Worm (Caenorhabditis elegans): ENCODE measurements around the gene srz-95.

The srz-95 gene

ce11 chrV:16987783-16988182 is 4.1 kb upstream of the srz-95 start:
- no peak for TF ChIP-seq dao-5 (tag; optimal IDR thresholded peaks at IDR 0.05)
- no peak for TF ChIP-seq W03F9.2 (tag; optimal IDR thresholded peaks at IDR 0.05)
- TF ChIP-seq him-1 (tag; optimal IDR thresholded peaks at IDR 0.05): no peak

ce11 chrV:16988614-16989013 is 3.2 kb upstream of the srz-95 start, which contains the start of gene Y102A5C.27:
Gene Y102A5C.27 (minus strand): TSS chrV:16988714.
- TF ChIP-seq dao-5 (tag; optimal IDR thresholded peaks at IDR 0.05): no peak
- TF ChIP-seq W03F9.2 (tag; optimal IDR thresholded peaks at IDR 0.05): no peak
- TF ChIP-seq him-1 (tag; optimal IDR thresholded peaks at IDR 0.05): no peak

- TF ChIP-seq W03F9.2 (tag; optimal IDR thresholded peaks at IDR 0.05) (no peak), dao-5 (tag; optimal IDR thresholded peaks at IDR 0.05) (no peak), him-1 (tag; optimal IDR thresholded peaks at IDR 0.05) (no peak)
These were observed 549 bp downstream of the srz-95 start for ce11 chrV:16992383-16992782.

ce11 chrV:17000204-17000603 is 8.4 kb downstream of the srz-95 start, which contains the start of gene str-217:
Gene str-217 (minus strand): TSS chrV:17000304.
- no peak for TF ChIP-seq dao-5 (tag; optimal IDR thresholded peaks at IDR 0.05)
- TF ChIP-seq W03F9.2 (tag; optimal IDR thresholded peaks at IDR 0.05): no peak
- TF ChIP-seq him-1 (tag; optimal IDR thresholded peaks at IDR 0.05): no peak

ce11 chrV:17000635-17001034 is 8.8 kb downstream of the srz-95 start:
- TF ChIP-seq him-1 (tag; optimal IDR thresholded peaks at IDR 0.05) (no peak), dao-5 (tag; optimal IDR thresholded peaks at IDR 0.05) (no peak), W03F9.2 (tag; optimal IDR thresholded peaks at IDR 0.05) (no peak)

- TF ChIP-seq W03F9.2 (tag; optimal IDR thresholded peaks at IDR 0.05) (no peak), dao-5 (tag; optimal IDR thresholded peaks at IDR 0.05) (no peak), him-1 (tag; optimal IDR thresholded peaks at IDR 0.05) (no peak)
These were observed 9.3 kb downstream of the srz-95 start, which contains the start of gene sri-9 for ce11 chrV:17001167-17001566. Gene sri-9 (plus strand): TSS chrV:17001467.

- no peak for TF ChIP-seq dao-5 (tag; optimal IDR thresholded peaks at IDR 0.05)
- no peak for TF ChIP-seq W03F9.2 (tag; optimal IDR thresholded peaks at IDR 0.05)
- TF ChIP-seq him-1 (tag; optimal IDR thresholded peaks at IDR 0.05): no peak
These were observed 13.4 kb downstream of the srz-95 start, which contains the start of gene srh-131 for ce11 chrV:17005189-17005588. Gene srh-131 (plus strand): TSS chrV:17005489.

- TF ChIP-seq him-1 (tag; optimal IDR thresholded peaks at IDR 0.05) (no peak), dao-5 (tag; optimal IDR thresholded peaks at IDR 0.05) (no peak), W03F9.2 (tag; optimal IDR thresholded peaks at IDR 0.05) (no peak)
These were observed 16.5 kb downstream of the srz-95 start, which contains the start of gene sri-69 for ce11 chrV:17008302-17008701. Gene sri-69 (minus strand): TSS chrV:17008402.

- TF ChIP-seq dao-5 (tag; optimal IDR thresholded peaks at IDR 0.05) (no peak), him-1 (tag; optimal IDR thresholded peaks at IDR 0.05) (no peak), W03F9.2 (tag; optimal IDR thresholded peaks at IDR 0.05) (no peak)
These were observed 17.7 kb downstream of the srz-95 start, which contains the start of the genes clc-12 and clec-240 for ce11 chrV:17009342-17010064. Gene clc-12 (minus strand): TSS chrV:17009388. Gene clec-240 (plus strand): TSS chrV:17010014.

ce11 chrV:17013232-17013631 is 21.4 kb downstream of the srz-95 start, which contains the start of gene clec-241:
Gene clec-241 (minus strand): TSS chrV:17013332.
- TF ChIP-seq dao-5 (tag; optimal IDR thresholded peaks at IDR 0.05) (no peak), W03F9.2 (tag; optimal IDR thresholded peaks at IDR 0.05) (no peak), him-1 (tag; optimal IDR thresholded peaks at IDR 0.05) (no peak)

ce11 chrV:17014050-17014449 is 22.2 kb downstream of the srz-95 start, which contains the start of gene clc-13:
Gene clc-13 (plus strand): TSS chrV:17014408.
- TF ChIP-seq him-1 (tag; optimal IDR thresholded peaks at IDR 0.05) (no peak), W03F9.2 (tag; optimal IDR thresholded peaks at IDR 0.05) (no peak)

- TF ChIP-seq him-1 (tag; optimal IDR thresholded peaks at IDR 0.05): no peak
- no peak for TF ChIP-seq W03F9.2 (tag; optimal IDR thresholded peaks at IDR 0.05)
- TF ChIP-seq dao-5 (tag; optimal IDR thresholded peaks at IDR 0.05): no peak
These were observed 25.0 kb downstream of the srz-95 start, which contains the start of gene srh-97 for ce11 chrV:17016787-17017186. Gene srh-97 (plus strand): TSS chrV:17017087.

- TF ChIP-seq W03F9.2 (tag; optimal IDR thresholded peaks at IDR 0.05) (no peak), him-1 (tag; optimal IDR thresholded peaks at IDR 0.05) (no peak), dao-5 (tag; optimal IDR thresholded peaks at IDR 0.05) (no peak)
These were observed 27.9 kb downstream of the srz-95 start, which contains the start of gene F49H6.17 for ce11 chrV:17019690-17020089. Gene F49H6.17 (plus strand): TSS chrV:17019990.

ce11 chrV:17021361-17021760 is 29.5 kb downstream of the srz-95 start, which contains the start of gene F49H6.12:
Gene F49H6.12 (minus strand): TSS chrV:17021461.
- no peak for TF ChIP-seq W03F9.2 (tag; optimal IDR thresholded peaks at IDR 0.05)

All from whole organism, L4/young adult.